Worm (Caenorhabditis elegans) whole organism, L1 larva: ENCODE results near the gene clec-202.

Source experiments
- aha-1 ChIP-seq: fragments of 150-350 bp; optimal IDR thresholded peaks from 2 replicates; lab custom pipeline; 2014; ENCODE audit warnings: missing biosample characterization, missing genetic modification characterization
- ama-1 ChIP-seq: fragments of 150-350 bp; optimal IDR thresholded peaks from 2 replicates; lab custom pipeline; 2014
- ceh-82 ChIP-seq, 3 experiments: fragments of 150-350 bp in 1 of 3; sonication (generic microtip) in 2 of 3; optimal IDR thresholded peaks; 2 replicates each; lab custom pipeline; 2014 to 2017; ENCODE audit warnings: missing biosample characterization in 3 of 3, missing genetic modification characterization in 3 of 3
- egl-27 ChIP-seq, 2 experiments: fragments of 150-350 bp in 1 of 2; sonication (generic microtip); optimal IDR thresholded peaks; 3 replicates each; lab custom pipeline; 2017 to 2018; ENCODE audit warnings: missing biosample characterization in 2 of 2, missing genetic modification characterization in 2 of 2, missing genetic modification reagents in 2 of 2
- jun-1 ChIP-seq: fragments of 150-350 bp; optimal IDR thresholded peaks from 2 replicates; lab custom pipeline; 2014; ENCODE audit warnings: missing biosample characterization, missing genetic modification reagents, missing genetic modification characterization
- lir-3 ChIP-seq: sonication (generic microtip); optimal IDR thresholded peaks from 2 replicates; lab custom pipeline; 2016; ENCODE audit warnings: mild to moderate bottlenecking, missing genetic modification characterization, moderate library complexity, missing compliant biosample characterization; ENCODE audit not compliant: poor library complexity
- nhr-237 ChIP-seq: fragments of 150-350 bp; optimal IDR thresholded peaks from 2 replicates; lab custom pipeline; 2014; ENCODE audit warnings: missing biosample characterization, missing genetic modification characterization
- nhr-47 ChIP-seq: sonication (generic microtip); optimal IDR thresholded peaks from 2 replicates; lab custom pipeline; 2016; ENCODE audit warnings: mild to moderate bottlenecking, missing genetic modification characterization, moderate library complexity, missing compliant biosample characterization
- snpc-4 ChIP-seq: fragments of 150-350 bp; optimal IDR thresholded peaks from 2 replicates; lab custom pipeline; 2014; ENCODE audit warnings: missing biosample characterization, missing genetic modification characterization
- sox-4 ChIP-seq: sonication (generic microtip); optimal IDR thresholded peaks from 2 replicates; lab custom pipeline; 2016; ENCODE audit warnings: missing genetic modification characterization, missing compliant biosample characterization
- sptf-1 ChIP-seq: fragments of 150-350 bp; optimal IDR thresholded peaks from 2 replicates; lab custom pipeline; 2014; ENCODE audit warnings: missing biosample characterization, missing genetic modification characterization
- unc-62 ChIP-seq: fragments of 150-350 bp; optimal IDR thresholded peaks from 2 replicates; lab custom pipeline; 2014; ENCODE audit warnings: missing biosample characterization, missing genetic modification reagents, missing genetic modification characterization
- ztf-4 ChIP-seq: fragments of 150-350 bp; optimal IDR thresholded peaks from 2 replicates; lab custom pipeline; 2014; ENCODE audit warnings: missing biosample characterization, missing genetic modification characterization

DNA sequence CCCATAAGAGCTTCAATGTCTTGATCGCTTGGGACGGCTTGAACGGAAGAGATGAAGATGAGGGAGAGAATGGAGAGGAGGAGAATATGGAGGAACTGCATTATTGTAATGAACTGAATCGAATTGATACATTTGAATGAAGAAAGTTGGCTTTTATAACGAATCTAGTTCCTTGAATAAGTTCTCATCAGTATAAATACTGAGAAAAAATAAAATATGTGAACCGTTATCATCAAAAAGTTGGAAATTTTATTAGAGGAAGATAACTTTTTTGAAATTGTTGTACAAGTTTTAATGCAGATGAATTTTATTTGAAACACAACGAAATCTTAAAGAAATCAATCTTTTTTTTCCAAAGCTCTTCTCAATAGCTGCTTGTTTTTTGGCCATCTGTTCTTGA, 45.8 kb downstream of the clec-202 start, which contains the start of gene T02D1.7:
- no peak for TF ChIP-seq lir-3 (tag; lab: Kevin White, UChicago)
- no peak for TF ChIP-seq aha-1 (tag; lab: Kevin White, UChicago)
- TF ChIP-seq jun-1 (tag; lab: Kevin White, UChicago), result no peak
- TF ChIP-seq sox-4 (tag; lab: Kevin White, UChicago), result no peak
- no peak for TF ChIP-seq nhr-237
- no peak for TF ChIP-seq sptf-1 (tag; lab: Kevin White, UChicago)
- no peak for TF ChIP-seq snpc-4 (tag; lab: Kevin White, UChicago)
- TF ChIP-seq egl-27 (tag; optimal IDR thresholded peaks at IDR 0.05; lab: Kevin White, UChicago), result no peak
- TF ChIP-seq nhr-47 (tag; lab: Kevin White, UChicago), result no peak
- TF ChIP-seq ceh-82 (tag; optimal IDR thresholded peaks at IDR 0.05; lab: Kevin White, UChicago), result no peak
- no peak for TF ChIP-seq ztf-4 (tag; lab: Kevin White, UChicago)
- no peak for TF ChIP-seq ama-1
- TF ChIP-seq unc-62 (GFP tag; lab: Kevin White, UChicago), result no peak
